Fruit fly (Drosophila melanogaster) whole organism, adult: ENCODE results near the gene Aldh7A1.
A peak's percentile ranks its signal among the peaks of the same experiment; 100 is the strongest.

Source experiments
- CG11617 ChIP-seq: fragments of 200-800 bp; sonication (Bioruptor generic); optimal IDR thresholded peaks from 2 replicates; lab custom pipeline; 2017; ENCODE audit warnings: mild to moderate bottlenecking, missing biosample characterization, missing genetic modification reagents, missing genetic modification characterization
- CG12768 ChIP-seq: fragments of 200-800 bp; sonication (Bioruptor generic); optimal IDR thresholded peaks from 2 replicates; lab custom pipeline; 2017; ENCODE audit warnings: missing biosample characterization, missing genetic modification characterization, mild to moderate bottlenecking, moderate library complexity, missing genetic modification reagents
- CG14711 ChIP-seq: fragments of 200-800 bp; sonication (Bioruptor generic); optimal IDR thresholded peaks from 2 replicates; lab custom pipeline; 2018; ENCODE audit warnings: missing biosample characterization, mild to moderate bottlenecking, missing genetic modification characterization, moderate library complexity
- CG1620 ChIP-seq: fragments of 200-800 bp; sonication (Bioruptor generic); optimal IDR thresholded peaks from 2 replicates; lab custom pipeline; 2016; ENCODE audit warnings: missing biosample characterization, missing genetic modification characterization
- CG33017 ChIP-seq: fragments of 200-800 bp; sonication (Bioruptor generic); optimal IDR thresholded peaks from 2 replicates; lab custom pipeline; 2018; ENCODE audit warnings: missing biosample characterization, mild to moderate bottlenecking, missing genetic modification characterization, moderate library complexity
- CG5204 ChIP-seq: fragments of 200-800 bp; sonication (Bioruptor generic); optimal IDR thresholded peaks from 2 replicates; lab custom pipeline; 2016; ENCODE audit warnings: missing biosample characterization, missing genetic modification characterization
- CG7045 ChIP-seq: fragments of 200-800 bp; sonication (Bioruptor generic); optimal IDR thresholded peaks from 2 replicates; lab custom pipeline; 2017; ENCODE audit warnings: missing biosample characterization, mild to moderate bottlenecking, missing genetic modification characterization
- CG7101 ChIP-seq: fragments of 200-800 bp; sonication (Bioruptor generic); optimal IDR thresholded peaks from 2 replicates; lab custom pipeline; 2018; ENCODE audit warnings: missing biosample characterization, mild to moderate bottlenecking, missing genetic modification characterization, moderate library complexity
- Clk ChIP-seq: fragments of 200-800 bp; sonication (Bioruptor generic); optimal IDR thresholded peaks from 2 replicates; lab custom pipeline; 2017; ENCODE audit warnings: missing biosample characterization, missing genetic modification characterization
- Crg-1 ChIP-seq: fragments of 200-800 bp; sonication (Bioruptor generic); optimal IDR thresholded peaks from 2 replicates; lab custom pipeline; 2016; ENCODE audit warnings: missing biosample characterization, missing genetic modification characterization
- Hr96 ChIP-seq: fragments of 200-800 bp; sonication (Bioruptor generic); optimal IDR thresholded peaks from 2 replicates; lab custom pipeline; 2016; ENCODE audit warnings: missing biosample characterization, missing genetic modification characterization
- Mnt ChIP-seq: fragments of 200-800 bp; sonication (Bioruptor generic); optimal IDR thresholded peaks from 2 replicates; lab custom pipeline; 2016; ENCODE audit warnings: missing biosample characterization, mild to moderate bottlenecking, missing genetic modification characterization
- bab1 ChIP-seq: fragments of 200-800 bp; sonication (Bioruptor generic); optimal IDR thresholded peaks from 3 replicates; lab custom pipeline; 2019; ENCODE audit warnings: missing biosample characterization, mild to moderate bottlenecking, missing genetic modification characterization, moderate library complexity
- cic ChIP-seq: fragments of 200-800 bp; sonication (Bioruptor generic); optimal IDR thresholded peaks from 2 replicates; lab custom pipeline; 2017; ENCODE audit warnings: missing biosample characterization, mild to moderate bottlenecking, missing genetic modification characterization, moderate library complexity
- cnc ChIP-seq, 2 experiments: fragments of >200 bp; optimal IDR thresholded peaks; 2 replicates each; lab custom pipeline; 2017
- kay ChIP-seq: fragments of 200-800 bp; sonication (Bioruptor generic); peaks from one replicate; lab custom pipeline; 2016; ENCODE audit warnings: missing biosample characterization, missing genetic modification characterization, borderline replicate concordance
- ovo ChIP-seq: fragments of 200-800 bp; sonication (Bioruptor generic); optimal IDR thresholded peaks from 2 replicates; lab custom pipeline; 2016; ENCODE audit warnings: missing biosample characterization, missing genetic modification characterization
- pad ChIP-seq: fragments of 200-800 bp; sonication (Bioruptor generic); optimal IDR thresholded peaks from 3 replicates; lab custom pipeline; 2017; ENCODE audit warnings: missing biosample characterization, missing genetic modification characterization, mild to moderate bottlenecking, moderate library complexity, missing genetic modification reagents
- tj ChIP-seq: fragments of 200-800 bp; sonication (Bioruptor generic); optimal IDR thresholded peaks from 3 replicates; lab custom pipeline; 2017; ENCODE audit warnings: missing biosample characterization, mild to moderate bottlenecking, missing genetic modification characterization, moderate library complexity
- toe ChIP-seq: fragments of 200-800 bp; sonication (Bioruptor generic); optimal IDR thresholded peaks from 2 replicates; lab custom pipeline; 2016; ENCODE audit warnings: missing biosample characterization, missing genetic modification characterization

The Aldh7A1 gene

dm6 chr3L:19268720-19269401 is at the start of gene Aldh7A1, which contains the start of gene CG14085:
Gene Aldh7A1, minus strand, starts transcription at chr3L:19268913.
Gene CG14085, plus strand, starts transcription at chr3L:19269351.
- TF ChIP-seq ovo (GFP tag; lab: Kevin White, UChicago) (no peak), CG5204 (GFP tag; lab: Kevin White, UChicago) (peak; percentile 27), CG33017 (tag; lab: Kevin White, UChicago) (no peak), pad (GFP tag; lab: Kevin White, UChicago) (peak; percentile 8), CG12768 (GFP tag; lab: Kevin White, UChicago) (peak; percentile 69), CG7101 (peak; percentile 2), kay (GFP tag; lab: Kevin White, UChicago) (no peak), CG11617 (no peak), toe (GFP tag; lab: Kevin White, UChicago) (no peak), CG1620 (GFP tag; lab: Kevin White, UChicago) (no peak), CG14711 (tag; lab: Kevin White, UChicago) (peak; percentile 10), CG7045 (GFP tag; lab: Kevin White, UChicago) (no peak), cic (GFP tag; lab: Kevin White, UChicago) (peak; percentile 55), tj (peak; percentile 48), Hr96 (GFP tag; lab: Kevin White, UChicago) (peak; percentile 24), Clk (GFP tag; lab: Kevin White, UChicago) (no peak), Mnt (GFP tag; lab: Kevin White, UChicago) (peak; percentile 49), cnc (optimal IDR thresholded peaks at IDR 0.05; lab: Kevin White, UChicago) (no peak), Crg-1 (GFP tag; lab: Kevin White, UChicago) (peak; percentile 11), bab1 (GFP tag; lab: Kevin White, UChicago) (no peak)

dm6 chr3L:19316638-19317037 is 47.9 kb upstream of the Aldh7A1 start:
- no peak for TF ChIP-seq Clk (GFP tag; lab: Kevin White, UChicago)
- TF ChIP-seq ovo (GFP tag; lab: Kevin White, UChicago) = no peak
- TF ChIP-seq CG14711 (tag; lab: Kevin White, UChicago) = no peak
- TF ChIP-seq Hr96 (GFP tag; lab: Kevin White, UChicago) = no peak
- TF ChIP-seq CG33017 (tag; lab: Kevin White, UChicago) = no peak
- no peak for TF ChIP-seq CG5204 (GFP tag; lab: Kevin White, UChicago)
- TF ChIP-seq CG7045 (GFP tag; lab: Kevin White, UChicago) = no peak
- no peak for TF ChIP-seq kay (GFP tag; lab: Kevin White, UChicago)
- TF ChIP-seq toe (GFP tag; lab: Kevin White, UChicago) = no peak
- no peak for TF ChIP-seq Mnt (GFP tag; lab: Kevin White, UChicago)
- TF ChIP-seq CG12768 (GFP tag; lab: Kevin White, UChicago) = no peak
- no peak for TF ChIP-seq tj
- no peak for TF ChIP-seq pad (GFP tag; lab: Kevin White, UChicago)
- TF ChIP-seq CG11617 = no peak

DNA sequence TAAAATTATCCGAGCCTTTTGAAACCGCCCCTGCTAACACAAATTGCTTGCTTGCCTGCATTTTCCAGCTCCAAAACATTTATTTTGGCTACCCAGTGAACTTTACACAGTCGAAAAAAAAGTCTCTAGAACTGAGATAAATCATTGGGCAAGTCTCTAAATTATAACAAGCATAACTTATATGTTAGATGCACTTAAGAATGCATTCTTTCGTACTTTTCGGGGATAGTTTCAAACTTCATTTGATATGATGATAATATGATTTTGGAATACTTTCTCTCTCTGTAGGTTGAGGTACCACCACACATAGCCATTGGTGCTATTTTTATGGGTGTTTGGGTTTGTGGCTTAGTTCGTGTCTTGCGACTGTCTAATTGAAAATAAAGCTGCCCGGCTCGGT is 46.2 kb upstream of the Aldh7A1 start:
- TF ChIP-seq kay (GFP tag; lab: Kevin White, UChicago) (no peak), bab1 (GFP tag; lab: Kevin White, UChicago) (no peak), CG5204 (GFP tag; lab: Kevin White, UChicago) (no peak), ovo (GFP tag; lab: Kevin White, UChicago) (no peak), cic (GFP tag; lab: Kevin White, UChicago) (no peak), CG1620 (GFP tag; lab: Kevin White, UChicago) (no peak), Hr96 (GFP tag; lab: Kevin White, UChicago) (no peak), tj (no peak)

DNA sequence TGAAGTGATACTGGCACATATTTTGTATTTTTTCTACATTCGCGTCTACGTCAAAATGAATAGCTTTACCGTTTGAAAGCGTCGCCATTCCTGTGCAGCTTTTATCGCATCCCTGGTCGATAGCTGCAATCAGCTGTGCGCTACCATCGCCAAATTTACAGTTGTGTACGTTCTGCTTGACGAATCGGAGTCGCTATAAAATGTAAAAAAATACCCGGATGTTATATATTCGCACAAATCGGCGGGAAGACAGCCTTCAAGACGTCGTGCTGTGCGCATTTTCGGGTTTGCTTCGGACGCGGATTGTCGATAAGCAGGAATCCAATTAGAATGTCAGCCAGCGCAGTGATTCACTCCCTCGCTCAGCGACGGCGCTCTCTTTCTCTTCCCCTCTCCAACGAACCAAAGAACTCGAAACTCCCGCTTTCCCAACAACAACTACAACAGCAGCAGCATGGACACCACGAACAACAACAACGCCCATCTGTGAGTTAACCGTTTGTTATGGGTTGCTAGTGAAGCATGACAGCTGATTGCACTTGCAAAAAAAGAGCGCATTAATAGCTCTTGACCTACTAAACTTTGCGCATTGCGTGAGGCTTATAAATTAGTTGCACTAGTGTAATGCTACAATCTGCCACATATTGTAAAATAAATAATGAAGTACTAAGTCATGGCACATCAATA is 26.0 kb upstream of the Aldh7A1 start:
- TF ChIP-seq kay (GFP tag; lab: Kevin White, UChicago) = peak; percentile 67
- TF ChIP-seq cic (GFP tag; lab: Kevin White, UChicago) = no peak
- no peak for TF ChIP-seq CG7045 (GFP tag; lab: Kevin White, UChicago)
- no peak for TF ChIP-seq CG1620 (GFP tag; lab: Kevin White, UChicago)
- TF ChIP-seq Mnt (GFP tag; lab: Kevin White, UChicago) = peak; percentile 46
- no peak for TF ChIP-seq CG7101
- no peak for TF ChIP-seq CG14711 (tag; lab: Kevin White, UChicago)
- TF ChIP-seq ovo (GFP tag; lab: Kevin White, UChicago) = peak; percentile 84
- TF ChIP-seq tj = peak; percentile 13
- TF ChIP-seq CG11617 = no peak
- no peak for TF ChIP-seq CG5204 (GFP tag; lab: Kevin White, UChicago)
- no peak for TF ChIP-seq toe (GFP tag; lab: Kevin White, UChicago)
- no peak for TF ChIP-seq Hr96 (GFP tag; lab: Kevin White, UChicago)
- peak; percentile 38 for TF ChIP-seq bab1 (GFP tag; lab: Kevin White, UChicago)
- peak; percentile 53 for TF ChIP-seq pad (GFP tag; lab: Kevin White, UChicago)
- TF ChIP-seq Clk (GFP tag; lab: Kevin White, UChicago) = no peak
- TF ChIP-seq Crg-1 (GFP tag; lab: Kevin White, UChicago) = no peak
- TF ChIP-seq CG33017 (tag; lab: Kevin White, UChicago) = peak; percentile 35
- no peak for TF ChIP-seq cnc (optimal IDR thresholded peaks at IDR 0.05; lab: Kevin White, UChicago)
- no peak for TF ChIP-seq CG12768 (GFP tag; lab: Kevin White, UChicago)

DNA sequence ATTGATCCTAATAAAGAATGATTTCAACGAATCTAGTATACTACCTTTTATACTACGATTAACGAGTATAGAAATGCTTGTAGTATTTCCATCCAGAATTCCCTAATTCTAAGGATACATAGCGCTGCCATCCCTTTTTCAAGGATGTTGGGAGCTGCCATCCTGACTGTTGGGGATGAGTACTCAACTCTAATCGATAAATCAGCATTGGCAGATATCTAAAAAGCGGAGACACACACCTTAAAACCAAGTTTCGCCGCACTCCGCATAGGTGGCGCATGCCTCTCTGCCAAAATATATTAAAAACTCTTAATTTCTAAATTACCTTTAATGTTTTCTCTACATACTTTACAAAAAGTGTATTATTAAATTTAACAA is 25.5 kb upstream of the Aldh7A1 start, which contains the start of gene fal:
TSS of gene fal (plus strand) at position 330 of the 378 bp plus-strand sequence.
- no peak for TF ChIP-seq ovo (GFP tag; lab: Kevin White, UChicago)
- peak; percentile 44 for TF ChIP-seq CG1620 (GFP tag; lab: Kevin White, UChicago)
- TF ChIP-seq tj = no peak
- TF ChIP-seq Hr96 (GFP tag; lab: Kevin White, UChicago) = peak; percentile 32
- no peak for TF ChIP-seq CG14711 (tag; lab: Kevin White, UChicago)
- TF ChIP-seq CG5204 (GFP tag; lab: Kevin White, UChicago) = peak; percentile 29
- TF ChIP-seq toe (GFP tag; lab: Kevin White, UChicago) = peak; percentile 38
- no peak for TF ChIP-seq CG7045 (GFP tag; lab: Kevin White, UChicago)
